Worm (Caenorhabditis elegans) whole organism, mixed stage, embryonic: ENCODE data around the gene rnr-1.

Experiments used
- ceh-43 ChIP-seq: fragments of 200-800 bp; sonication (Bioruptor generic); optimal IDR thresholded peaks from 2 replicates; lab custom pipeline; 2018; ENCODE audit warnings: mild to moderate bottlenecking, missing genetic modification characterization, moderate library complexity, missing compliant biosample characterization
- cnd-1 ChIP-seq: fragments of 200-800 bp; sonication (Bioruptor generic); optimal IDR thresholded peaks from 2 replicates; lab custom pipeline; 2018; ENCODE audit warnings: mild to moderate bottlenecking, missing genetic modification characterization, missing compliant biosample characterization
- drap-1 ChIP-seq: fragments of 200-800 bp; sonication (Bioruptor generic); optimal IDR thresholded peaks from 3 replicates; lab custom pipeline; 2018; ENCODE audit warnings: mild to moderate bottlenecking, missing genetic modification characterization, missing compliant biosample characterization
- elt-3 ChIP-seq: fragments of 150-350 bp; optimal IDR thresholded peaks from 2 replicates; lab custom pipeline; 2014; ENCODE audit warnings: missing biosample characterization, missing genetic modification characterization
- lin-13 ChIP-seq: fragments of 150-350 bp; optimal IDR thresholded peaks from 2 replicates; lab custom pipeline; 2014; ENCODE audit warnings: missing biosample characterization, missing genetic modification characterization
- mep-1 ChIP-seq: fragments of 150-350 bp; optimal IDR thresholded peaks from 2 replicates; lab custom pipeline; 2017; ENCODE audit warnings: missing biosample characterization, missing genetic modification reagents, missing genetic modification characterization, inconsistent platforms
- mls-2 ChIP-seq: sonication (generic microtip); optimal IDR thresholded peaks from 2 replicates; lab custom pipeline; 2016; ENCODE audit warnings: mild to moderate bottlenecking, missing genetic modification characterization, moderate library complexity, missing compliant biosample characterization
- nhr-12 ChIP-seq: fragments of 150-350 bp; optimal IDR thresholded peaks from 2 replicates; lab custom pipeline; 2014; ENCODE audit warnings: missing biosample characterization, missing genetic modification characterization
- nhr-237 ChIP-seq: fragments of 150-350 bp; optimal IDR thresholded peaks from 2 replicates; lab custom pipeline; 2014; ENCODE audit warnings: missing biosample characterization, missing genetic modification characterization
- nhr-28 ChIP-seq: fragments of 150-350 bp; optimal IDR thresholded peaks from 2 replicates; lab custom pipeline; 2014; ENCODE audit warnings: missing biosample characterization, missing genetic modification characterization
- pha-4 ChIP-seq: fragments of 150-350 bp; optimal IDR thresholded peaks from 2 replicates; lab custom pipeline; 2018; ENCODE audit warnings: missing biosample characterization, missing genetic modification reagents, missing genetic modification characterization
- unc-39 ChIP-seq: fragments of 150-350 bp; optimal IDR thresholded peaks from 2 replicates; lab custom pipeline; 2014; ENCODE audit warnings: missing biosample characterization, missing genetic modification characterization
- unc-62 ChIP-seq: fragments of 150-350 bp; optimal IDR thresholded peaks from 2 replicates; lab custom pipeline; 2014; ENCODE audit warnings: missing biosample characterization, missing genetic modification reagents, missing genetic modification characterization
- ztf-11 ChIP-seq: fragments of 150-350 bp; optimal IDR thresholded peaks from 2 replicates; lab custom pipeline; 2014; ENCODE audit warnings: missing biosample characterization, missing genetic modification characterization

- TF ChIP-seq ztf-11 (tag; lab: Kevin White, UChicago) (no peak), mep-1 (peak; percentile 24), unc-39 (tag; lab: Kevin White, UChicago) (no peak), unc-62 (GFP tag; lab: Kevin White, UChicago) (no peak), nhr-28 (tag; lab: Kevin White, UChicago) (no peak), cnd-1 (tag; lab: Kevin White, UChicago) (no peak), nhr-237 (tag; lab: Kevin White, UChicago) (no peak), ceh-43 (GFP tag; lab: Kevin White, UChicago) (no peak), mls-2 (tag; lab: Kevin White, UChicago) (no peak), pha-4 (tag; lab: Kevin White, UChicago) (no peak), lin-13 (peak; percentile 10), drap-1 (GFP tag; lab: Kevin White, UChicago) (no peak), elt-3 (no peak), nhr-12 (tag; lab: Kevin White, UChicago) (no peak)
Measured at ce11 chrIII:9228190-9228589, 408 bp downstream of the rnr-1 start.
